Worm (Caenorhabditis elegans) whole organism, L1 larva: ENCODE measurements around the gene T19A5.3.

Source experiments
- fkh-10 ChIP-seq: sonication (generic microtip); optimal IDR thresholded peaks from 2 replicates; lab custom pipeline; 2017; ENCODE audit warnings: missing biosample characterization, missing genetic modification reagents, missing genetic modification characterization
- fkh-4 ChIP-seq: sonication (generic microtip); optimal IDR thresholded peaks from 2 replicates; lab custom pipeline; 2016; ENCODE audit warnings: missing compliant biosample characterization, missing genetic modification characterization, borderline replicate concordance
- lin-14 ChIP-seq: fragments of 200-800 bp; sonication (Bioruptor generic); optimal IDR thresholded peaks from 2 replicates; lab custom pipeline; 2018; ENCODE audit warnings: mild to moderate bottlenecking, missing genetic modification characterization, moderate library complexity, missing compliant biosample characterization
- pag-3 ChIP-seq: sonication (generic microtip); optimal IDR thresholded peaks from 2 replicates; lab custom pipeline; 2017; ENCODE audit warnings: missing genetic modification characterization, mild to moderate bottlenecking, missing compliant biosample characterization, antibody characterized with exemption, borderline replicate concordance; ENCODE audit not compliant: insufficient read depth
- pqm-1 ChIP-seq: sonication (generic microtip); optimal IDR thresholded peaks from 3 replicates; lab custom pipeline; 2017; ENCODE audit warnings: missing biosample characterization, missing genetic modification characterization
- skn-1 ChIP-seq: fragments of 150-350 bp; optimal IDR thresholded peaks from 2 replicates; lab custom pipeline; 2014; ENCODE audit warnings: missing biosample characterization, missing genetic modification characterization
- snpc-4 ChIP-seq: fragments of 150-350 bp; optimal IDR thresholded peaks from 2 replicates; lab custom pipeline; 2014; ENCODE audit warnings: missing biosample characterization, missing genetic modification characterization

DNA sequence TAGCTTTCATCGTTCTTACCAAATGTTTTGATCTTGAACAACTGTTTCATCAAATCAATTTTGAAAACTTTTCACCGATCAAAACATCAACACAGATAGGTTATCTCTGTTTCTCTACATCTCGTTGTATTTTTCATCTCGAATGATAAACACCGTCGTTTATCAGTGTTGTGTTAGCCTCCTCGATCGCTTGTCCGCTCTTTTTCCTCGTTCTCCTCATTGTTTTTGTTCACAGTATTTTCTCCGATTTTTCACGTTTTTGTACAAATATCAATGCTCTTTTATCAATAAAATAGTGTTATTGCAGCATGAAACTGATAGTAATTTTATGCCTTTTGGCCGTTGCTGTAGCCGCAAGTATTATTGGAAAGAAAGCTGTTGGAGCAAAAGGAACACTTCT, 21.1 kb downstream of the T19A5.3 start, which contains the start of gene ttr-47:
- TF ChIP-seq lin-14 (GFP tag; lab: Kevin White, UChicago) (peak; percentile 73), pqm-1 (tag; lab: Kevin White, UChicago) (no peak), skn-1 (tag; lab: Kevin White, UChicago) (no peak), fkh-10 (GFP tag; lab: Kevin White, UChicago) (no peak), snpc-4 (tag; lab: Kevin White, UChicago) (no peak), fkh-4 (tag; lab: Kevin White, UChicago) (no peak), pag-3 (tag; lab: Kevin White, UChicago) (no peak)
